Worm (Caenorhabditis elegans) whole organism, early embryonic: ENCODE results near the gene cyn-16.

ENCODE experiments used
- B0310.2 ChIP-seq: sonication (generic microtip); optimal IDR thresholded peaks from 2 replicates; lab custom pipeline; 2016; ENCODE audit warnings: mild to moderate bottlenecking, missing genetic modification characterization, missing compliant biosample characterization
- F13C5.2 ChIP-seq: sonication (generic microtip); optimal IDR thresholded peaks from 2 replicates; lab custom pipeline; 2017; ENCODE audit warnings: mild to moderate bottlenecking, missing genetic modification characterization, inconsistent platforms, missing compliant biosample characterization
- aly-1 ChIP-seq: sonication (generic microtip); optimal IDR thresholded peaks from 2 replicates; lab custom pipeline; 2016; ENCODE audit warnings: missing genetic modification characterization, missing compliant biosample characterization
- ama-1 ChIP-seq: fragments of 150-350 bp; optimal IDR thresholded peaks from 2 replicates; lab custom pipeline; 2014
- ceh-13 ChIP-seq: fragments of 200-800 bp; sonication (Bioruptor generic); optimal IDR thresholded peaks from 2 replicates; lab custom pipeline; 2018; ENCODE audit warnings: mild to moderate bottlenecking, missing genetic modification characterization, missing compliant biosample characterization
- ceh-36 ChIP-seq: sonication (generic microtip); optimal IDR thresholded peaks from 2 replicates; lab custom pipeline; 2016; ENCODE audit warnings: missing genetic modification characterization, inconsistent platforms, missing compliant biosample characterization
- ets-7 ChIP-seq: sonication (generic microtip); optimal IDR thresholded peaks from 2 replicates; lab custom pipeline; 2016; ENCODE audit warnings: missing genotype, missing genetic modification characterization, missing compliant biosample characterization
- flt-1 ChIP-seq: fragments of 200-800 bp; sonication (Bioruptor generic); IDR thresholded peaks from 2 replicates; pipeline ENCODE4 v1.3.6; 2022; ENCODE audit warnings: missing genetic modification characterization, missing compliant biosample characterization
- hmbx-1 ChIP-seq: sonication (generic microtip); optimal IDR thresholded peaks from 2 replicates; lab custom pipeline; 2016; ENCODE audit warnings: mild to moderate bottlenecking, missing genetic modification characterization, missing compliant biosample characterization
- hmg-4 ChIP-seq: fragments of 200-800 bp; sonication (Bioruptor generic); optimal IDR thresholded peaks from 2 replicates; lab custom pipeline; 2018; ENCODE audit warnings: mild to moderate bottlenecking, missing genetic modification characterization, missing compliant biosample characterization
- hnd-1 ChIP-seq: sonication (generic microtip); optimal IDR thresholded peaks from 2 replicates; lab custom pipeline; 2016; ENCODE audit warnings: missing genetic modification characterization, missing compliant biosample characterization
- pes-1 ChIP-seq: fragments of 200-800 bp; sonication (Bioruptor generic); IDR thresholded peaks from 2 replicates; pipeline ENCODE4 v1.3.6; 2022; ENCODE audit warnings: missing genetic modification reagents, missing genetic modification characterization, missing compliant biosample characterization
- scrt-1 ChIP-seq: fragments of 200-800 bp; sonication (Bioruptor generic); IDR thresholded peaks from 2 replicates; pipeline ENCODE4 v1.3.6; 2022; ENCODE audit warnings: missing genetic modification characterization, missing compliant biosample characterization
- sea-1 ChIP-seq: fragments of 200-800 bp; sonication (Bioruptor generic); conservative IDR thresholded peaks from 2 replicates; pipeline ENCODE4 v1.3.6; 2022; ENCODE audit warnings: missing genetic modification characterization, missing compliant biosample characterization
- tbx-11 ChIP-seq: fragments of 200-800 bp; sonication (Bioruptor generic); IDR thresholded peaks from 2 replicates; pipeline ENCODE4 v1.3.6; 2022; ENCODE audit warnings: missing genetic modification characterization, missing compliant biosample characterization
- tbx-37 ChIP-seq: fragments of 200-800 bp; sonication (Bioruptor generic); conservative IDR thresholded peaks from 2 replicates; pipeline ENCODE4 v1.3.6; 2022; ENCODE audit warnings: missing genetic modification reagents, missing genetic modification characterization, missing compliant biosample characterization
- tra-4 ChIP-seq: sonication (generic microtip); optimal IDR thresholded peaks from 2 replicates; lab custom pipeline; 2017; ENCODE audit warnings: missing genetic modification characterization, missing compliant biosample characterization

Gene cyn-16

ce11 chrII:11988724-11989123 is 47.8 kb downstream of the cyn-16 start, which contains the start of gene Y17G7B.3:
Gene Y17G7B.3 (plus strand): TSS chrII:11989024.
- TF ChIP-seq flt-1 (no peak), ama-1 (lab: Kevin White, UChicago) (peak; percentile 37), aly-1 (tag; lab: Kevin White, UChicago) (no peak), scrt-1 (GFP tag; lab: Robert Waterston, UW) (no peak), ets-7 (tag; lab: Kevin White, UChicago) (no peak), tbx-11 (GFP tag; lab: Robert Waterston, UW) (no peak)

ce11 chrII:11980110-11980509 is 56.4 kb downstream of the cyn-16 start:
- TF ChIP-seq tbx-37 (GFP tag; lab: Robert Waterston, UW) (0 out of 2 replicates have a peak, but pooled peaks have one; percentile 35), ets-7 (tag; lab: Kevin White, UChicago) (no peak), F13C5.2 (tag; lab: Kevin White, UChicago) (peak; percentile 62), pes-1 (GFP tag; lab: Robert Waterston, UW) (0 out of 2 replicates have a peak, but pooled peaks have one; percentile 41), aly-1 (tag; lab: Kevin White, UChicago) (no peak)

ce11 chrII:11979449-11980095 is 57.0 kb downstream of the cyn-16 start, which contains the start of the genes ash-2 and Y17G7B.20:
Gene ash-2 (plus strand): TSS chrII:11979838.
Gene Y17G7B.20 (minus strand): TSS chrII:11979844.
- TF ChIP-seq flt-1: no peak
- no peak for TF ChIP-seq ceh-13 (GFP tag; lab: Kevin White, UChicago)
- no peak for TF ChIP-seq ceh-36 (tag; lab: Kevin White, UChicago)
- no peak for TF ChIP-seq tra-4 (tag; lab: Kevin White, UChicago)
- no peak for TF ChIP-seq hnd-1 (tag; lab: Kevin White, UChicago)
- no peak for TF ChIP-seq scrt-1 (GFP tag; lab: Robert Waterston, UW)
- no peak for TF ChIP-seq tbx-37 (GFP tag; lab: Robert Waterston, UW)
- no peak for TF ChIP-seq B0310.2 (tag; lab: Kevin White, UChicago)
- no peak for TF ChIP-seq ets-7 (tag; lab: Kevin White, UChicago)
- peak; percentile 72 for TF ChIP-seq ama-1 (lab: Kevin White, UChicago)
- no peak for TF ChIP-seq aly-1 (tag; lab: Kevin White, UChicago)
- peak; percentile 74 for TF ChIP-seq F13C5.2 (tag; lab: Kevin White, UChicago)
- TF ChIP-seq tbx-11 (GFP tag; lab: Robert Waterston, UW): no peak
- TF ChIP-seq pes-1 (GFP tag; lab: Robert Waterston, UW): no peak
- no peak for TF ChIP-seq sea-1
- no peak for TF ChIP-seq hmbx-1 (tag; lab: Kevin White, UChicago)
- peak; percentile 58 for TF ChIP-seq hmg-4 (GFP tag; lab: Kevin White, UChicago)

- no peak for TF ChIP-seq flt-1
These were observed 57.6 kb downstream of the cyn-16 start for ce11 chrII:11978920-11979319.

ce11 chrII:11978478-11978877 is 58.1 kb downstream of the cyn-16 start:
- no peak for TF ChIP-seq F13C5.2 (tag; lab: Kevin White, UChicago)
- no peak for TF ChIP-seq ama-1 (lab: Kevin White, UChicago)
- no peak for TF ChIP-seq ets-7 (tag; lab: Kevin White, UChicago)
- no peak for TF ChIP-seq hmbx-1 (tag; lab: Kevin White, UChicago)
- no peak for TF ChIP-seq tbx-11 (GFP tag; lab: Robert Waterston, UW)
- no peak for TF ChIP-seq tbx-37 (GFP tag; lab: Robert Waterston, UW)
- no peak for TF ChIP-seq hmg-4 (GFP tag; lab: Kevin White, UChicago)
- no peak for TF ChIP-seq ceh-13 (GFP tag; lab: Kevin White, UChicago)
- no peak for TF ChIP-seq pes-1 (GFP tag; lab: Robert Waterston, UW)
- TF ChIP-seq aly-1 (tag; lab: Kevin White, UChicago): no peak
- no peak for TF ChIP-seq flt-1
- TF ChIP-seq scrt-1 (GFP tag; lab: Robert Waterston, UW): no peak
- TF ChIP-seq sea-1: no peak
- TF ChIP-seq tra-4 (tag; lab: Kevin White, UChicago): no peak
- TF ChIP-seq hnd-1 (tag; lab: Kevin White, UChicago): no peak
- no peak for TF ChIP-seq ceh-36 (tag; lab: Kevin White, UChicago)
- TF ChIP-seq B0310.2 (tag; lab: Kevin White, UChicago): no peak
